Worm (Caenorhabditis elegans) whole organism, young adult: Measurements from ENCODE around the gene flp-4.

Experiments used
- F23B12.7 ChIP-seq: sonication (generic microtip); optimal IDR thresholded peaks from 2 replicates; lab custom pipeline; 2017; ENCODE audit warnings: missing genetic modification characterization, mild to moderate bottlenecking, missing compliant biosample characterization, antibody characterized with exemption, moderate library complexity; ENCODE audit not compliant: insufficient read depth
- F33H1.4 ChIP-seq: fragments of 200-800 bp; sonication (Bioruptor generic); IDR thresholded peaks from 2 replicates; pipeline ENCODE4 v1.3.6; 2022; ENCODE audit warnings: missing genetic modification reagents, missing genetic modification characterization, missing compliant biosample characterization
- F52B5.7 ChIP-seq: sonication (generic microtip); optimal IDR thresholded peaks from 2 replicates; lab custom pipeline; 2016; ENCODE audit warnings: mild to moderate bottlenecking, missing genetic modification characterization, missing compliant biosample characterization
- K11D2.4 ChIP-seq: fragments of 200-800 bp; sonication (Bioruptor generic); IDR thresholded peaks from 2 replicates; pipeline ENCODE4 v1.3.6; 2022; ENCODE audit warnings: missing genetic modification reagents, missing genetic modification characterization, missing compliant biosample characterization
- T26A5.8 ChIP-seq: sonication (generic microtip); optimal IDR thresholded peaks from 2 replicates; lab custom pipeline; 2016; ENCODE audit warnings: missing genetic modification characterization, missing compliant biosample characterization
- attf-6 ChIP-seq: fragments of 200-800 bp; sonication (Bioruptor generic); IDR thresholded peaks from 2 replicates; pipeline ENCODE4 v1.3.6; 2022; ENCODE audit warnings: missing genetic modification reagents, missing genetic modification characterization, missing compliant biosample characterization
- bed-1 ChIP-seq: fragments of 200-800 bp; sonication (Bioruptor generic); IDR thresholded peaks from 2 replicates; pipeline ENCODE4 v1.3.6; 2022; ENCODE audit warnings: missing genetic modification reagents, missing genetic modification characterization, missing compliant biosample characterization
- ceh-27 ChIP-seq: fragments of 200-800 bp; sonication (Bioruptor generic); optimal IDR thresholded peaks from 2 replicates; lab custom pipeline; 2018; ENCODE audit warnings: mild to moderate bottlenecking, missing genetic modification characterization, moderate library complexity, missing compliant biosample characterization
- ceh-79 ChIP-seq: sonication (generic microtip); optimal IDR thresholded peaks from 2 replicates; lab custom pipeline; 2017; ENCODE audit warnings: mild to moderate bottlenecking, missing genetic modification characterization, missing compliant biosample characterization
- ceh-91 ChIP-seq: fragments of 200-800 bp; sonication (Bioruptor generic); IDR thresholded peaks from 2 replicates; pipeline ENCODE4 v1.3.6; 2022; ENCODE audit warnings: missing genetic modification reagents, missing genetic modification characterization, missing compliant biosample characterization
- lin-40 ChIP-seq: sonication (generic microtip); optimal IDR thresholded peaks from 2 replicates; lab custom pipeline; 2016; ENCODE audit warnings: missing genetic modification characterization, mild to moderate bottlenecking, missing compliant biosample characterization, missing genotype, missing genetic modification reagents
- madf-6 ChIP-seq: fragments of 200-800 bp; sonication (Bioruptor generic); IDR thresholded peaks from 2 replicates; pipeline ENCODE4 v1.3.6; 2022; ENCODE audit warnings: missing genetic modification reagents, missing genetic modification characterization, missing compliant biosample characterization
- mel-28 ChIP-seq: sonication (generic microtip); optimal IDR thresholded peaks from 2 replicates; lab custom pipeline; 2016; ENCODE audit warnings: borderline replicate concordance, mild to moderate bottlenecking, missing genetic modification characterization, missing compliant biosample characterization
- mes-4 ChIP-seq: sonication (generic microtip); optimal IDR thresholded peaks from 2 replicates; lab custom pipeline; 2016; ENCODE audit warnings: missing genotype, missing genetic modification characterization, missing compliant biosample characterization
- mxl-1 ChIP-seq: sonication (generic microtip); optimal IDR thresholded peaks from 2 replicates; lab custom pipeline; 2016; ENCODE audit warnings: missing genetic modification characterization, missing compliant biosample characterization
- nfya-1 ChIP-seq: sonication (generic microtip); optimal IDR thresholded peaks from 2 replicates; lab custom pipeline; 2017; ENCODE audit warnings: antibody characterized with exemption, missing compliant biosample characterization, missing genetic modification characterization, borderline replicate concordance; ENCODE audit not compliant: insufficient read depth
- nhr-80 ChIP-seq: sonication (generic microtip); optimal IDR thresholded peaks from 2 replicates; lab custom pipeline; 2016; ENCODE audit warnings: missing genetic modification characterization, missing compliant biosample characterization
- pha-4 ChIP-seq: fragments of 150-350 bp; sonication (generic microtip); optimal IDR thresholded peaks from 2 replicates; lab custom pipeline; 2014; ENCODE audit warnings: missing biosample characterization, missing genetic modification reagents, missing genetic modification characterization
- zim-3 ChIP-seq: sonication (generic microtip); optimal IDR thresholded peaks from 2 replicates; lab custom pipeline; 2017; ENCODE audit warnings: mild to moderate bottlenecking, missing genetic modification characterization, moderate library complexity, missing compliant biosample characterization
- ztf-28 ChIP-seq: fragments of 200-800 bp; sonication (Bioruptor generic); IDR thresholded peaks from 2 replicates; pipeline ENCODE4 v1.3.6; 2022; ENCODE audit warnings: missing genetic modification reagents, missing genetic modification characterization, missing compliant biosample characterization

Gene flp-4

DNA sequence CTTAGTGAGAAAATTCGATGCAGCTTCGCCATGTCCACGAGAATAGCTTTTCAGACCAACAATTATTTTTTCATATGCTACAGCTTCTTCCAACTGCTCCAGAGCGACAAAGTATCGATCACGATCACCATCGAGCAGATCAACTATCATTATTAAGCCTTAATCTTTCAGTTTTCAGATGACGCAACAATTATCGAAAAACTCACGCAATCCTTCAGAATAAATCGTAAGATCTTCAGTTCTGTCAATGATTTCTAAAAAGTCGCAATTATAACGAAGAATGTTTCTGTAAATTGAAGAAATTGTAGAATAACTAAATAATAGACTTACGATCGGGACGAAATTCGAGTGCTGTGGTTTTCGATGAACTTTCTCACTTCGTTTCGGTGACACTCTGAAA, 54.5 kb downstream of the flp-4 start:
- no peak for TF ChIP-seq mxl-1 (tag; lab: Kevin White, UChicago)
- no peak for TF ChIP-seq F23B12.7 (tag; lab: Kevin White, UChicago)
- no peak for TF ChIP-seq lin-40 (tag; lab: Kevin White, UChicago)
- no peak for TF ChIP-seq ztf-28 (GFP tag; lab: Robert Waterston, UW)
- TF ChIP-seq K11D2.4 (GFP tag; lab: Robert Waterston, UW) = no peak
- TF ChIP-seq mes-4 (tag; lab: Kevin White, UChicago) = no peak
- no peak for TF ChIP-seq ceh-91 (GFP tag; lab: Robert Waterston, UW)
- TF ChIP-seq ceh-79 = no peak
- TF ChIP-seq nfya-1 = no peak
- no peak for TF ChIP-seq bed-1 (GFP tag; lab: Robert Waterston, UW)
- no peak for TF ChIP-seq ceh-27 (GFP tag; lab: Kevin White, UChicago)
- TF ChIP-seq zim-3 = no peak
- TF ChIP-seq T26A5.8 (tag; lab: Kevin White, UChicago) = no peak
- no peak for TF ChIP-seq madf-6 (GFP tag; lab: Robert Waterston, UW)
- TF ChIP-seq mel-28 (tag; lab: Kevin White, UChicago) = no peak
- TF ChIP-seq nhr-80 (tag; lab: Kevin White, UChicago) = no peak
- TF ChIP-seq pha-4 (tag; lab: Kevin White, UChicago) = no peak
- no peak for TF ChIP-seq F33H1.4 (GFP tag; lab: Robert Waterston, UW)
- no peak for TF ChIP-seq attf-6 (GFP tag; lab: Robert Waterston, UW)
- no peak for TF ChIP-seq F52B5.7 (tag; lab: Kevin White, UChicago)
